Worm (Caenorhabditis elegans) whole organism, L2 larva: ENCODE results near the gene cld-9.

Experiments used
- R02D3.7 ChIP-seq: fragments of 150-350 bp; optimal IDR thresholded peaks from 2 replicates; lab custom pipeline; 2014; ENCODE audit warnings: missing biosample characterization, missing genetic modification characterization
- Y55F3AM.14 ChIP-seq: fragments of 200-800 bp; sonication (Bioruptor generic); optimal IDR thresholded peaks from 2 replicates; lab custom pipeline; 2018; ENCODE audit warnings: mild to moderate bottlenecking, missing genetic modification characterization, missing compliant biosample characterization
- aly-2 ChIP-seq: fragments of 150-350 bp; optimal IDR thresholded peaks from 2 replicates; lab custom pipeline; 2014; ENCODE audit warnings: missing biosample characterization, missing genetic modification characterization
- ceh-82 ChIP-seq: fragments of 150-350 bp; optimal IDR thresholded peaks from 2 replicates; lab custom pipeline; 2014; ENCODE audit warnings: missing biosample characterization, missing genetic modification characterization
- nhr-6 ChIP-seq: fragments of 150-350 bp; optimal IDR thresholded peaks from 2 replicates; lab custom pipeline; 2014; ENCODE audit warnings: missing biosample characterization, missing genetic modification characterization
- zag-1 ChIP-seq: fragments of 150-350 bp; optimal IDR thresholded peaks from 2 replicates; lab custom pipeline; 2014; ENCODE audit warnings: missing biosample characterization, missing genetic modification characterization

DNA sequence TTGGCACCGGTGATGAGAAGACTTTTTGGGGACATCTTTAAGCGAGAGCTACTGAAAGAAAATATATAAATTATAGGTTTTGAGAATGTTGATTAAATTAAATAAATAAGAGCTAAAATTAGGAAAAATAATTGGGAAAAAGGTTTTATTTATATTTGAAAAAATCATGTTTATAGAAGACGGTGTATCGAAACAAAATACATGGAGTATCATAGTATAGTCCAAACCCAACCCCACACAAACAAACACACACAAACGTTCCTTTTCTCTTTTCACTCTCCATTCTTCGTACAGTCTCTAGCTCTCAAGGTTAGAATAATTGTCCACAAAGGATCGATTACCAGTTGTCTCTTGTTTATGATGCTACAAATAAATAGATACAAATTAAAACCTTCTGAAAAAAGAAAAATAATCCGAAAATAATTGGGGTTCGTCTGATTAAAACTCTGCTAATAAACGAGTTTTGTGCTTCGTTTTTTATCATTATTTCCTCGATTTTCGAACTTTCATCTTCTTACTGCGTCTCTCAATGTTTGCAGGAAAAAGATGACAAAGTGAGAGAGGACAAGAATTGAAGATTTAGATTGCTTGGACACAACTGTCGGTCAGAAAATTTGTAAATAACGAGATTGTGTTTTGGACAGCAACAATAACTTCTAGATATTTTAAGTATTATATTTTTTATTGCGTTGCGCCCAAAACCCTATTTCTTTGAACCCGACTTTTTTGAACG is 4.8 kb upstream of the cld-9 start, which contains the start of gene F20G2.2:
- TF ChIP-seq R02D3.7 (tag; lab: Kevin White, UChicago) (no peak), Y55F3AM.14 (GFP tag; lab: Kevin White, UChicago) (no peak), aly-2 (no peak), ceh-82 (tag; lab: Kevin White, UChicago) (no peak), nhr-6 (tag; lab: Kevin White, UChicago) (no peak), zag-1 (tag; lab: Kevin White, UChicago) (no peak)
